Worm (Caenorhabditis elegans): ENCODE results near the gene F22B7.3.

The F22B7.3 gene

ce11 chrIII:8689143-8689542, 40.5 kb downstream of the F22B7.3 start:
- 0 out of 2 replicates have a peak, but pooled peaks have one; percentile 13 for TF ChIP-seq rcor-1 (GFP tag; IDR thresholded peaks at IDR 0.05)
- TF ChIP-seq lsl-1 (GFP tag; optimal IDR thresholded peaks at IDR 0.05): peak; percentile 88
- no peak for TF ChIP-seq C17E4.6 (GFP tag; IDR thresholded peaks at IDR 0.05)
- peak; percentile 78 for TF ChIP-seq efl-1 (GFP tag; optimal IDR thresholded peaks at IDR 0.05)
- no peak for TF ChIP-seq hmg-20 (GFP tag; IDR thresholded peaks at IDR 0.05)
- TF ChIP-seq ceh-91 (GFP tag; IDR thresholded peaks at IDR 0.05): peak; percentile 27; the same call in 1 of the 2 replicates
- peak; percentile 80 for TF ChIP-seq xnd-1 (tag; optimal IDR thresholded peaks at IDR 0.05)
- TF ChIP-seq snpc-1.3 (tag; optimal IDR thresholded peaks at IDR 0.05; ENCODE audit: insufficient read depth): peak; percentile 22
- TF ChIP-seq nhr-80 (tag; optimal IDR thresholded peaks at IDR 0.05): no peak
- TF ChIP-seq madf-8 (GFP tag; conservative IDR thresholded peaks at IDR 0.05): peak; percentile 82
- TF ChIP-seq unc-62 (GFP tag; optimal IDR thresholded peaks at IDR 0.05): no peak
- peak; percentile 26 for TF ChIP-seq lin-54 (GFP tag; optimal IDR thresholded peaks at IDR 0.05)
- TF ChIP-seq D2030.7 (GFP tag; IDR thresholded peaks at IDR 0.05): peak; percentile 52; the same call in 1 of the 2 replicates
- peak; percentile 92 for TF ChIP-seq madf-6 (GFP tag; IDR thresholded peaks at IDR 0.05)
- peak; percentile 16 for TF ChIP-seq snpc-4 (GFP tag; optimal IDR thresholded peaks at IDR 0.05)
- peak in 1 of 4 experiments; percentile 1 for TF ChIP-seq snpc-4 (tag; optimal IDR thresholded peaks at IDR 0.05)
- peak; percentile 87 for TF ChIP-seq F33H1.4 (GFP tag; IDR thresholded peaks at IDR 0.05)

- TF ChIP-seq F22D6.2 (tag; optimal IDR thresholded peaks at IDR 0.05) (no peak), hrde-1 (tag; optimal IDR thresholded peaks at IDR 0.05; ENCODE audit: borderline replicate concordance) (no peak), nhr-27 (tag; optimal IDR thresholded peaks at IDR 0.05) (no peak), ztf-6 (GFP tag; IDR thresholded peaks at IDR 0.05) (no peak), nhr-179 (tag; optimal IDR thresholded peaks at IDR 0.05) (no peak), hmg-1.2 (GFP tag; IDR thresholded peaks at IDR 0.05) (peak; percentile 38; the same call in 1 of the 2 replicates), ceh-91 (GFP tag; IDR thresholded peaks at IDR 0.05) (no peak), dpff-1 (tag; optimal IDR thresholded peaks at IDR 0.05) (no peak), let-526 (GFP tag; IDR thresholded peaks at IDR 0.05) (no peak), attf-5 (GFP tag; optimal IDR thresholded peaks at IDR 0.05) (peak; percentile 70), cebp-1 (GFP tag; IDR thresholded peaks at IDR 0.05) (no peak), cebp-1 (tag; optimal IDR thresholded peaks at IDR 0.05) (peak; percentile 36), nfya-1 (tag; optimal IDR thresholded peaks at IDR 0.05; ENCODE audit: borderline replicate concordance, insufficient read depth) (no peak), lin-35 (GFP tag; optimal IDR thresholded peaks at IDR 0.05) (peak in 1 of 3 experiments; percentile 51), snpc-1.3 (tag; optimal IDR thresholded peaks at IDR 0.05; ENCODE audit: insufficient read depth) (no peak), nhr-80 (tag; optimal IDR thresholded peaks at IDR 0.05) (peak; percentile 24), F23B12.7 (tag; optimal IDR thresholded peaks at IDR 0.05; ENCODE audit: insufficient read depth) (no peak), F52B5.7 (tag; optimal IDR thresholded peaks at IDR 0.05) (no peak), F55B11.4 (tag; optimal IDR thresholded peaks at IDR 0.05; ENCODE audit: borderline replicate concordance, insufficient read depth) (no peak), aptf-3 (GFP tag; IDR thresholded peaks at IDR 0.05) (no peak), bed-1 (GFP tag; IDR thresholded peaks at IDR 0.05) (no peak)
These were observed 41.0 kb downstream of the F22B7.3 start, which contains the start of gene B0303.4 for ce11 chrIII:8689655-8690054. Gene B0303.4 (plus strand): TSS chrIII:8689850.

ce11 chrIII:8693322-8693721, 44.6 kb downstream of the F22B7.3 start, which contains the start of gene B0303.7:
Gene B0303.7 (plus strand): TSS chrIII:8693622.
- TF ChIP-seq lsl-1 (GFP tag; optimal IDR thresholded peaks at IDR 0.05): no peak
- no peak for TF ChIP-seq bed-2 (GFP tag; IDR thresholded peaks at IDR 0.05)
- TF ChIP-seq ztf-6 (GFP tag; IDR thresholded peaks at IDR 0.05): no peak
- no peak for TF ChIP-seq F55B11.4 (tag; optimal IDR thresholded peaks at IDR 0.05; ENCODE audit: borderline replicate concordance, insufficient read depth)
- TF ChIP-seq let-607 (tag; optimal IDR thresholded peaks at IDR 0.05): no peak
- TF ChIP-seq efl-1 (GFP tag; optimal IDR thresholded peaks at IDR 0.05): no peak
- no peak for TF ChIP-seq snpc-1.3 (tag; optimal IDR thresholded peaks at IDR 0.05; ENCODE audit: insufficient read depth)
- no peak for TF ChIP-seq lin-35 (GFP tag; optimal IDR thresholded peaks at IDR 0.05)
- no peak for TF ChIP-seq nfya-2 (GFP tag; IDR thresholded peaks at IDR 0.05)
- TF ChIP-seq Y79H2A.3 (GFP tag; conservative IDR thresholded peaks at IDR 0.05): no peak

All from whole organism, young adult.